Worm (Caenorhabditis elegans) whole organism, young adult: ENCODE results near the gene clec-45.

Source experiments
- B0261.1 ChIP-seq: sonication (generic microtip); optimal IDR thresholded peaks from 2 replicates; lab custom pipeline; 2016; ENCODE audit warnings: mild to moderate bottlenecking, missing genetic modification characterization, moderate library complexity, missing compliant biosample characterization
- D2030.7 ChIP-seq: fragments of 200-800 bp; sonication (Bioruptor generic); IDR thresholded peaks from 2 replicates; pipeline ENCODE4 v1.3.6; 2022; ENCODE audit warnings: missing genetic modification reagents, missing genetic modification characterization, missing compliant biosample characterization
- F23B12.7 ChIP-seq: sonication (generic microtip); optimal IDR thresholded peaks from 2 replicates; lab custom pipeline; 2017; ENCODE audit warnings: missing genetic modification characterization, mild to moderate bottlenecking, missing compliant biosample characterization, antibody characterized with exemption, moderate library complexity; ENCODE audit not compliant: insufficient read depth
- F37B4.10 ChIP-seq: fragments of 200-800 bp; sonication (Bioruptor generic); IDR thresholded peaks from 2 replicates; pipeline ENCODE4 v1.3.6; 2022; ENCODE audit warnings: missing genetic modification characterization, missing compliant biosample characterization
- F49E8.2 ChIP-seq: sonication (generic microtip); optimal IDR thresholded peaks from 3 replicates; lab custom pipeline; 2017; ENCODE audit warnings: missing genetic modification characterization, mild to moderate bottlenecking, missing compliant biosample characterization, antibody characterized with exemption, moderate library complexity; ENCODE audit not compliant: insufficient read depth
- F55B11.4 ChIP-seq: sonication (generic microtip); optimal IDR thresholded peaks from 2 replicates; lab custom pipeline; 2016; ENCODE audit warnings: missing compliant biosample characterization, missing genetic modification characterization, borderline replicate concordance; ENCODE audit not compliant: insufficient read depth
- F57A8.1 ChIP-seq: fragments of 200-800 bp; sonication (Bioruptor generic); optimal IDR thresholded peaks from 2 replicates; lab custom pipeline; 2018; ENCODE audit warnings: mild to moderate bottlenecking, missing genetic modification characterization, moderate library complexity, missing compliant biosample characterization
- K11D2.4 ChIP-seq: fragments of 200-800 bp; sonication (Bioruptor generic); IDR thresholded peaks from 2 replicates; pipeline ENCODE4 v1.3.6; 2022; ENCODE audit warnings: missing genetic modification reagents, missing genetic modification characterization, missing compliant biosample characterization
- T07F8.4 ChIP-seq: sonication (generic microtip); optimal IDR thresholded peaks from 2 replicates; lab custom pipeline; 2016; ENCODE audit warnings: mild to moderate bottlenecking, missing genetic modification characterization, moderate library complexity, missing compliant biosample characterization
- Y56A3A.18 ChIP-seq: fragments of 200-800 bp; sonication (Bioruptor generic); IDR thresholded peaks from 2 replicates; pipeline ENCODE4 v1.3.6; 2022; ENCODE audit warnings: missing genetic modification reagents, missing genetic modification characterization, missing compliant biosample characterization
- Y95B8A.8 ChIP-seq: fragments of 200-800 bp; sonication (Bioruptor generic); IDR thresholded peaks from 2 replicates; pipeline ENCODE4 v1.3.6; 2022; ENCODE audit warnings: missing genetic modification reagents, missing genetic modification characterization, missing compliant biosample characterization
- aptf-3 ChIP-seq: fragments of 200-800 bp; sonication (Bioruptor generic); IDR thresholded peaks from 2 replicates; pipeline ENCODE4 v1.3.6; 2022; ENCODE audit warnings: missing genetic modification characterization, missing compliant biosample characterization
- atf-7 ChIP-seq: sonication (generic microtip); optimal IDR thresholded peaks from 2 replicates; lab custom pipeline; 2017; ENCODE audit warnings: mild to moderate bottlenecking, missing genetic modification characterization, missing compliant biosample characterization
- attf-3 ChIP-seq: fragments of 200-800 bp; sonication (Bioruptor generic); conservative IDR thresholded peaks from 2 replicates; pipeline ENCODE4 v1.3.6; 2022; ENCODE audit warnings: missing genetic modification reagents, missing genetic modification characterization, missing compliant biosample characterization
- attf-5 ChIP-seq: fragments of 200-800 bp; sonication (Bioruptor generic); optimal IDR thresholded peaks from 2 replicates; lab custom pipeline; 2018; ENCODE audit warnings: mild to moderate bottlenecking, missing genetic modification characterization, missing compliant biosample characterization
- bed-2 ChIP-seq: fragments of 200-800 bp; sonication (Bioruptor generic); IDR thresholded peaks from 2 replicates; pipeline ENCODE4 v1.3.6; 2022; ENCODE audit warnings: missing genetic modification reagents, missing genetic modification characterization, missing compliant biosample characterization
- cebp-1 ChIP-seq, 2 experiments: fragments of 200-800 bp in 1 of 2; sonication (Bioruptor generic) in 1 of 2; sonication (generic microtip) in 1 of 2; IDR thresholded peaks in 1 of 2; optimal IDR thresholded peaks in 1 of 2; 2 replicates each; pipeline versions ENCODE4 v1.3.6 to Lab custom; 2017 to 2022; ENCODE audit warnings: missing compliant biosample characterization in 2 of 2, missing genetic modification characterization in 2 of 2, mild to moderate bottlenecking in 1 of 2, missing genetic modification reagents in 1 of 2, moderate library complexity in 1 of 2
- ceh-27 ChIP-seq: fragments of 200-800 bp; sonication (Bioruptor generic); optimal IDR thresholded peaks from 2 replicates; lab custom pipeline; 2018; ENCODE audit warnings: mild to moderate bottlenecking, missing genetic modification characterization, moderate library complexity, missing compliant biosample characterization
- ceh-40 ChIP-seq: fragments of 200-800 bp; sonication (Bioruptor generic); IDR thresholded peaks from 2 replicates; pipeline ENCODE4 v1.3.6; 2022; ENCODE audit warnings: missing genetic modification characterization, missing compliant biosample characterization
- ceh-91 ChIP-seq: fragments of 200-800 bp; sonication (Bioruptor generic); IDR thresholded peaks from 2 replicates; pipeline ENCODE4 v1.3.6; 2022; ENCODE audit warnings: missing genetic modification reagents, missing genetic modification characterization, missing compliant biosample characterization
- chd-7 ChIP-seq: sonication (generic microtip); optimal IDR thresholded peaks from 2 replicates; lab custom pipeline; 2016; ENCODE audit warnings: mild to moderate bottlenecking, missing genetic modification characterization, moderate library complexity, missing compliant biosample characterization
- egl-18 ChIP-seq: fragments of 200-800 bp; sonication (Bioruptor generic); IDR thresholded peaks from 2 replicates; pipeline ENCODE4 v1.3.6; 2022; ENCODE audit warnings: missing genetic modification reagents, missing genetic modification characterization, missing compliant biosample characterization
- egl-44 ChIP-seq: fragments of 200-800 bp; sonication (Bioruptor generic); IDR thresholded peaks from 2 replicates; pipeline ENCODE4 v1.3.6; 2022; ENCODE audit warnings: missing genetic modification reagents, missing genetic modification characterization, missing compliant biosample characterization
- fkh-3 ChIP-seq: sonication (generic microtip); optimal IDR thresholded peaks from 2 replicates; lab custom pipeline; 2016; ENCODE audit warnings: mild to moderate bottlenecking, missing genetic modification characterization, missing compliant biosample characterization
- gei-17 ChIP-seq: fragments of 200-800 bp; sonication (Bioruptor generic); optimal IDR thresholded peaks from 2 replicates; lab custom pipeline; 2018; ENCODE audit warnings: mild to moderate bottlenecking, missing genetic modification characterization, missing compliant biosample characterization
- hlh-12 ChIP-seq: sonication (generic microtip); optimal IDR thresholded peaks from 2 replicates; lab custom pipeline; 2016; ENCODE audit warnings: missing genetic modification characterization, missing compliant biosample characterization
- hlh-26 ChIP-seq: fragments of 200-800 bp; sonication (Bioruptor generic); conservative IDR thresholded peaks from 2 replicates; pipeline ENCODE4 v1.3.6; 2022; ENCODE audit warnings: missing genetic modification reagents, missing genetic modification characterization, missing compliant biosample characterization
- hmg-1.2 ChIP-seq: fragments of 200-800 bp; sonication (Bioruptor generic); IDR thresholded peaks from 2 replicates; pipeline ENCODE4 v1.3.6; 2022; ENCODE audit warnings: missing genetic modification reagents, missing genetic modification characterization, missing compliant biosample characterization
- lin-35 ChIP-seq, 3 experiments: fragments of 150-350 bp in 2 of 3; sonication (generic microtip) in 1 of 3; optimal IDR thresholded peaks; 2 replicates each; lab custom pipeline; 2014 to 2018; ENCODE audit warnings: missing biosample characterization in 3 of 3, missing genetic modification characterization in 3 of 3, missing genetic modification reagents in 3 of 3
- lsy-27 ChIP-seq: sonication (generic microtip); optimal IDR thresholded peaks from 2 replicates; lab custom pipeline; 2017; ENCODE audit warnings: missing genetic modification characterization, mild to moderate bottlenecking, missing compliant biosample characterization, antibody characterized with exemption, missing genotype, borderline replicate concordance; ENCODE audit not compliant: insufficient read depth
- madf-10 ChIP-seq: sonication (generic microtip); optimal IDR thresholded peaks from 2 replicates; lab custom pipeline; 2016; ENCODE audit warnings: mild to moderate bottlenecking, missing genetic modification characterization, missing compliant biosample characterization
- pbrm-1 ChIP-seq: fragments of 200-800 bp; sonication (Bioruptor generic); IDR thresholded peaks from 2 replicates; pipeline ENCODE4 v1.3.6; 2022; ENCODE audit warnings: missing genetic modification reagents, missing genetic modification characterization, missing compliant biosample characterization
- pha-4 ChIP-seq: fragments of 150-350 bp; sonication (generic microtip); optimal IDR thresholded peaks from 2 replicates; lab custom pipeline; 2014; ENCODE audit warnings: missing biosample characterization, missing genetic modification reagents, missing genetic modification characterization
- sdz-38 ChIP-seq: sonication (generic microtip); optimal IDR thresholded peaks from 2 replicates; lab custom pipeline; 2016; ENCODE audit warnings: missing genotype, missing genetic modification characterization, missing compliant biosample characterization
- snpc-3.4 ChIP-seq: sonication (generic microtip); optimal IDR thresholded peaks from 2 replicates; lab custom pipeline; 2017; ENCODE audit warnings: missing genetic modification characterization, mild to moderate bottlenecking, missing compliant biosample characterization, antibody characterized with exemption, moderate library complexity, missing genotype, missing genetic modification reagents
- snpc-4 ChIP-seq, 5 experiments: fragments of 150-350 bp in 1 of 5; sonication (generic microtip) in 4 of 5; optimal IDR thresholded peaks; 2 replicates each; lab custom pipeline; 2014 to 2018; ENCODE audit warnings: missing genetic modification characterization in 5 of 5, missing biosample characterization in 3 of 5, antibody characterized with exemption in 2 of 5, mild to moderate bottlenecking in 2 of 5, missing compliant biosample characterization in 2 of 5, missing genotype in 2 of 5, moderate library complexity in 2 of 5, missing genetic modification reagents in 1 of 5
- sptf-2 ChIP-seq: fragments of 200-800 bp; sonication (Bioruptor generic); optimal IDR thresholded peaks from 2 replicates; lab custom pipeline; 2018; ENCODE audit warnings: mild to moderate bottlenecking, missing genetic modification characterization, missing compliant biosample characterization
- xnd-1 ChIP-seq: sonication (generic microtip); optimal IDR thresholded peaks from 2 replicates; lab custom pipeline; 2016; ENCODE audit warnings: missing genotype, missing genetic modification reagents, missing genetic modification characterization, missing compliant biosample characterization
- zfh-2 ChIP-seq: fragments of 200-800 bp; sonication (Bioruptor generic); conservative IDR thresholded peaks from 2 replicates; pipeline ENCODE4 v1.3.6; 2022; ENCODE audit warnings: missing genetic modification reagents, missing genetic modification characterization, missing compliant biosample characterization
- ztf-26 ChIP-seq: sonication (generic microtip); optimal IDR thresholded peaks from 2 replicates; lab custom pipeline; 2017; ENCODE audit warnings: missing genetic modification characterization, missing compliant biosample characterization

clec-45 gene

ce11 chrV:7641718-7642117, 3.8 kb downstream of the clec-45 start (continued):
- no peak for TF ChIP-seq sptf-2 (GFP tag; lab: Kevin White, UChicago)
- no peak for TF ChIP-seq egl-44 (GFP tag; lab: Robert Waterston, UW)
- TF ChIP-seq attf-3 (GFP tag; lab: Robert Waterston, UW): no peak
- no peak for TF ChIP-seq hmg-1.2 (GFP tag; lab: Robert Waterston, UW)

ce11 chrV:7643416-7643815, 5.5 kb downstream of the clec-45 start, which contains the start of gene F07C4.11:
F07C4.11 (minus strand) TSS chrV:7643516.
- TF ChIP-seq cebp-1 (GFP tag; IDR thresholded peaks at IDR 0.05; lab: Robert Waterston, UW) (no peak), cebp-1 (tag; optimal IDR thresholded peaks at IDR 0.05; lab: Kevin White, UChicago) (no peak), bed-2 (GFP tag; lab: Robert Waterston, UW) (no peak), snpc-3.4 (tag; lab: Kevin White, UChicago) (no peak), ceh-91 (no peak), sdz-38 (tag; lab: Kevin White, UChicago) (no peak), xnd-1 (tag; lab: Kevin White, UChicago) (no peak), fkh-3 (tag; lab: Kevin White, UChicago) (no peak), madf-10 (no peak), K11D2.4 (GFP tag; lab: Robert Waterston, UW) (no peak), zfh-2 (GFP tag; lab: Robert Waterston, UW) (no peak), pha-4 (tag; lab: Kevin White, UChicago) (no peak), B0261.1 (no peak), snpc-4 (GFP tag; optimal IDR thresholded peaks at IDR 0.05; lab: Kevin White, UChicago) (no peak), snpc-4 (tag; optimal IDR thresholded peaks at IDR 0.05; lab: Kevin White, UChicago) (no peak), hlh-26 (GFP tag; lab: Robert Waterston, UW) (no peak), F55B11.4 (tag; lab: Kevin White, UChicago) (no peak), Y95B8A.8 (GFP tag; lab: Robert Waterston, UW) (no peak), F23B12.7 (no peak), egl-18 (GFP tag; lab: Robert Waterston, UW) (no peak), Y56A3A.18 (GFP tag; lab: Robert Waterston, UW) (no peak)
- TF ChIP-seq, all 124 proteins: peak for 0

ce11 chrV:7645454-7645853, 7.6 kb downstream of the clec-45 start, which contains the start of gene str-47:
str-47 (plus strand) TSS chrV:7645754.
- TF ChIP-seq T07F8.4 (tag; lab: Kevin White, UChicago) (no peak), pbrm-1 (GFP tag; lab: Robert Waterston, UW) (no peak), D2030.7 (GFP tag; lab: Robert Waterston, UW) (no peak), K11D2.4 (GFP tag; lab: Robert Waterston, UW) (no peak), attf-5 (GFP tag; lab: Kevin White, UChicago) (no peak), atf-7 (tag; lab: Kevin White, UChicago) (no peak), ceh-27 (GFP tag; lab: Kevin White, UChicago) (no peak), fkh-3 (tag; lab: Kevin White, UChicago) (no peak), B0261.1 (no peak), F49E8.2 (tag; lab: Kevin White, UChicago) (no peak), ceh-40 (no peak), lin-35 (GFP tag; optimal IDR thresholded peaks at IDR 0.05; lab: Kevin White, UChicago) (no peak), ztf-26 (tag; lab: Kevin White, UChicago) (no peak), gei-17 (GFP tag; lab: Kevin White, UChicago) (no peak), chd-7 (tag; lab: Kevin White, UChicago) (no peak), F57A8.1 (GFP tag; lab: Kevin White, UChicago) (no peak), F37B4.10 (GFP tag; lab: Robert Waterston, UW) (no peak), aptf-3 (no peak), lsy-27 (tag; lab: Kevin White, UChicago) (no peak), hlh-12 (no peak)
